Worm (Caenorhabditis elegans): ENCODE results near the gene metl-18.

Gene metl-18

ce11 chrIII:3404354-3404913 lies 21.1 kb upstream of the metl-18 start, which contains the start of the genes npp-9 and F59A2.5:
npp-9 (minus strand) TSS chrIII:3404479.
F59A2.5 (plus strand) TSS chrIII:3404863.
- TF ChIP-seq sox-4 (tag; optimal IDR thresholded peaks at IDR 0.05), result no peak
- peak; percentile 15 for TF ChIP-seq nfya-1 (tag; optimal IDR thresholded peaks at IDR 0.05)
- TF ChIP-seq ceh-24 (tag; optimal IDR thresholded peaks at IDR 0.05), result no peak
- no peak for TF ChIP-seq hlh-30 (tag; optimal IDR thresholded peaks at IDR 0.05; ENCODE audit: insufficient read depth)
- TF ChIP-seq tbx-2 (tag; optimal IDR thresholded peaks at IDR 0.05), result peak; percentile 8
- TF ChIP-seq unc-3 (GFP tag; conservative IDR thresholded peaks at IDR 0.05), result 0 out of 2 replicates have a peak, but pooled peaks have one; percentile 6
- no peak for TF ChIP-seq unc-3 (tag; optimal IDR thresholded peaks at IDR 0.05)
- no peak for TF ChIP-seq syd-9 (tag; optimal IDR thresholded peaks at IDR 0.05)

ce11 chrIII:3405535-3405934 lies 20.0 kb upstream of the metl-18 start, which contains the start of gene golg-4:
golg-4 (plus strand) TSS chrIII:3405568.
- TF ChIP-seq ceh-48 (tag; optimal IDR thresholded peaks at IDR 0.05), result peak; percentile 12
- no peak for TF ChIP-seq hlh-6 (tag; optimal IDR thresholded peaks at IDR 0.05)

DNA sequence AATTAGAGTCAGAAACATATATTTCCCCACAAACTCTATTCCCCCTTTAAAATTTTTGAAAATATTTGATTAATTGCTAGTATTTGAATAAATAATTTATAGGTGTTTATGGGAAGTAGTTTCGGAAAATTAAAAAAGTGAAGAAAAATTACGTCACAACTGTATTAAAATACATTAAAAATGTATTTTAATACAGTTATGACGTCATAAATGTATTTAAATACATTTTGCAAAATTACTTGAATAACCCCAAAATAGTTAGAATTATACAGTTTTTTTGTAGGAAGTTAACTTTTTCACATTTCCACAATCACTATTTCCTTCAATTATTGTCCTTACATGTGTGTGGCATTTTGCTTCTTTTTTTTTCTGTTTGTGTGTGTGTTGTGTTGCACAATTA lies 12.1 kb upstream of the metl-18 start:
- no peak for TF ChIP-seq ceh-22 (tag; optimal IDR thresholded peaks at IDR 0.05)
- TF ChIP-seq F13H6.1 (tag; optimal IDR thresholded peaks at IDR 0.05), result no peak
- TF ChIP-seq fkh-6 (tag; optimal IDR thresholded peaks at IDR 0.05), result no peak
- TF ChIP-seq K09A11.1 (tag; optimal IDR thresholded peaks at IDR 0.05; ENCODE audit: insufficient read depth), result no peak

DNA sequence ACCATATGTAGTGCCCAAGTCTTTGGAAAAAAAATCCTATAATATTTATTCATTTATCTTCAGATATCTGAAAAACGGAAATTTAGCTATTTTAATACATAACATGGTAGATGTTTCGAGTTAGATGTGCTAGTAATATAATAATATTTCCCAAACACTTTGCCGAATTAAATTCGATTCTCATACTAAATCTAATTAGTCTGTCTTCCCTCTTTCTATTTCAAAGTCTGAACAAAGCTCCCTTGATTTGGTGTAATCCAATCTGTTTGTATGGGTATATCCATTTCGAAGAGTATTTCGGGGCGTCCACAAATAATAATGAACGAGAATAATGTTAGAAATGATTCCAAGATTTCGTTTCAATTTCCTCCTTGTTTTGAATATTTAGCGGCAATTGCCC lies 11.1 kb upstream of the metl-18 start:
- TF ChIP-seq lim-6 (tag; optimal IDR thresholded peaks at IDR 0.05) (no peak), ceh-48 (tag; optimal IDR thresholded peaks at IDR 0.05) (no peak), unc-42 (tag; optimal IDR thresholded peaks at IDR 0.05) (peak; percentile 97), ceh-6 (GFP tag; optimal IDR thresholded peaks at IDR 0.05) (no peak), ceh-31 (tag; optimal IDR thresholded peaks at IDR 0.05) (peak; percentile 29), ceh-45 (GFP tag; IDR thresholded peaks at IDR 0.05) (no peak), ttx-3 (tag; optimal IDR thresholded peaks at IDR 0.05) (no peak), ama-1 (optimal IDR thresholded peaks at IDR 0.05) (no peak), tbx-2 (tag; optimal IDR thresholded peaks at IDR 0.05) (no peak)

DNA sequence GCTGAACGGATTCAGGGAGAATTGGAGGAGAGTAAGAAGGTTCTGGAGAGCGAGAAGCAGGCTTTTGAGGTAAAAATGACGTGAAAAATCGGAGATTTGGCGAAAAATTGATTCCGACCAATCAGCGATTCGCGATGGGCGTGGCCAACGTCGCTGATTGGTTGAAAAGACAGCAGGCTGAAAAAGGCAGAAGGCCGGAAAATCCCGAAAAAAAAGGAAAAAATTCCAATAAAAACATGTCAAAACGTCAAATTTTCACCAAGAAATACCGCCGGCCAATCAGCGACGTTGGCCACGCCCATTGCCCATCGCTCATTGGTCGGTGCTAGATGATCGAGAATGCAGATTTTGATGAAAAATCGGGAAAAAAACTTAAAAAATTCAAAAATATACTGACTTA lies 8.1 kb upstream of the metl-18 start:
- TF ChIP-seq pha-2 (tag; optimal IDR thresholded peaks at IDR 0.05), result no peak
- peak; percentile 82 for TF ChIP-seq nfya-1 (tag; optimal IDR thresholded peaks at IDR 0.05)

ce11 chrIII:3418906-3419305 lies 6.6 kb upstream of the metl-18 start:
- no peak for TF ChIP-seq fkh-6 (tag; optimal IDR thresholded peaks at IDR 0.05)
- peak; percentile 98 for TF ChIP-seq nfya-1 (tag; optimal IDR thresholded peaks at IDR 0.05)

ce11 chrIII:3423924-3424323 lies 1.6 kb upstream of the metl-18 start:
- TF ChIP-seq hlh-30 (tag; optimal IDR thresholded peaks at IDR 0.05; ENCODE audit: insufficient read depth) (no peak), dve-1 (tag; optimal IDR thresholded peaks at IDR 0.05) (no peak), npax-4 (tag; optimal IDR thresholded peaks at IDR 0.05) (no peak), nhr-232 (tag; optimal IDR thresholded peaks at IDR 0.05) (no peak), lim-6 (tag; optimal IDR thresholded peaks at IDR 0.05) (peak; percentile 29), elt-4 (tag; optimal IDR thresholded peaks at IDR 0.05) (no peak), nfya-1 (tag; optimal IDR thresholded peaks at IDR 0.05) (no peak), C38D4.7 (GFP tag; optimal IDR thresholded peaks at IDR 0.05) (no peak), fax-1 (tag; optimal IDR thresholded peaks at IDR 0.05) (no peak), ceh-45 (GFP tag; IDR thresholded peaks at IDR 0.05) (no peak), eyg-1 (tag; optimal IDR thresholded peaks at IDR 0.05) (no peak), ceh-2 (tag; optimal IDR thresholded peaks at IDR 0.05) (peak; percentile 48), hlh-8 (tag; optimal IDR thresholded peaks at IDR 0.05) (no peak), pha-2 (tag; optimal IDR thresholded peaks at IDR 0.05) (no peak), ceh-19 (GFP tag; optimal IDR thresholded peaks at IDR 0.05) (no peak), odd-2 (tag; optimal IDR thresholded peaks at IDR 0.05) (no peak), ztf-16 (tag; optimal IDR thresholded peaks at IDR 0.05) (no peak), zip-5 (tag; optimal IDR thresholded peaks at IDR 0.05) (peak; percentile 36), K09A11.1 (tag; optimal IDR thresholded peaks at IDR 0.05; ENCODE audit: insufficient read depth) (no peak), unc-86 (tag; optimal IDR thresholded peaks at IDR 0.05) (no peak), pha-4 (tag; optimal IDR thresholded peaks at IDR 0.05) (no peak), nhr-11 (tag; optimal IDR thresholded peaks at IDR 0.05) (no peak), rnt-1 (tag; optimal IDR thresholded peaks at IDR 0.05) (peak; percentile 10), sox-2 (GFP tag; IDR thresholded peaks at IDR 0.05) (no peak)
